Worm (Caenorhabditis elegans): ENCODE data around the gene Y17G7B.17.

ce11 chrII:12137983-12138382, 38.2 kb upstream of the Y17G7B.17 start:
- TF ChIP-seq F13H6.1 (tag; optimal IDR thresholded peaks at IDR 0.05) (no peak), fkh-10 (GFP tag; optimal IDR thresholded peaks at IDR 0.05) (no peak), nfya-1 (tag; optimal IDR thresholded peaks at IDR 0.05) (no peak), unc-42 (tag; optimal IDR thresholded peaks at IDR 0.05) (no peak), ceh-6 (GFP tag; optimal IDR thresholded peaks at IDR 0.05) (no peak), unc-3 (GFP tag; conservative IDR thresholded peaks at IDR 0.05) (no peak), unc-3 (tag; optimal IDR thresholded peaks at IDR 0.05) (no peak), hlh-30 (tag; optimal IDR thresholded peaks at IDR 0.05; ENCODE audit: insufficient read depth) (no peak), nhr-11 (tag; optimal IDR thresholded peaks at IDR 0.05) (no peak)
